Worm (Caenorhabditis elegans) whole organism, L2 larva: ENCODE data around the gene F46F2.5.
A peak's percentile ranks its signal among the peaks of the same experiment; 100 is the strongest.

Experiments
- F13H6.1 ChIP-seq: sonication (generic microtip); optimal IDR thresholded peaks from 2 replicates; lab custom pipeline; 2016; ENCODE audit warnings: missing genetic modification characterization, missing compliant biosample characterization
- R02D3.7 ChIP-seq: fragments of 150-350 bp; optimal IDR thresholded peaks from 2 replicates; lab custom pipeline; 2014; ENCODE audit warnings: missing biosample characterization, missing genetic modification characterization
- ZK546.5 ChIP-seq: sonication (generic microtip); optimal IDR thresholded peaks from 2 replicates; lab custom pipeline; 2017; ENCODE audit warnings: missing biosample characterization, missing genetic modification characterization
- aly-2 ChIP-seq: fragments of 150-350 bp; optimal IDR thresholded peaks from 2 replicates; lab custom pipeline; 2014; ENCODE audit warnings: missing biosample characterization, missing genetic modification characterization
- ama-1 ChIP-seq: fragments of 150-350 bp; optimal IDR thresholded peaks from 2 replicates; lab custom pipeline; 2018; ENCODE audit warnings: inconsistent platforms
- blmp-1 ChIP-seq: sonication (generic microtip); optimal IDR thresholded peaks from 2 replicates; lab custom pipeline; 2017; ENCODE audit warnings: missing genetic modification characterization, mild to moderate bottlenecking, missing compliant biosample characterization, antibody characterized with exemption, moderate library complexity; ENCODE audit not compliant: insufficient read depth
- ceh-82 ChIP-seq: fragments of 150-350 bp; optimal IDR thresholded peaks from 2 replicates; lab custom pipeline; 2014; ENCODE audit warnings: missing biosample characterization, missing genetic modification characterization
- crh-2 ChIP-seq: sonication (generic microtip); optimal IDR thresholded peaks from 2 replicates; lab custom pipeline; 2017; ENCODE audit warnings: missing biosample characterization, missing genetic modification characterization
- dmd-4 ChIP-seq: sonication (generic microtip); optimal IDR thresholded peaks from 2 replicates; lab custom pipeline; 2017; ENCODE audit warnings: missing biosample characterization, missing genetic modification characterization
- egl-27 ChIP-seq: sonication (generic microtip); optimal IDR thresholded peaks from 3 replicates; lab custom pipeline; 2017; ENCODE audit warnings: missing biosample characterization, missing genetic modification reagents, missing genetic modification characterization
- elt-1 ChIP-seq: fragments of 150-350 bp; optimal IDR thresholded peaks from 2 replicates; lab custom pipeline; 2014; ENCODE audit warnings: missing biosample characterization, missing genetic modification characterization
- elt-3 ChIP-seq: sonication (generic microtip); optimal IDR thresholded peaks from 2 replicates; lab custom pipeline; 2017; ENCODE audit warnings: missing biosample characterization, missing genetic modification characterization
- fos-1 ChIP-seq: fragments of 150-350 bp; optimal IDR thresholded peaks from 2 replicates; lab custom pipeline; 2014; ENCODE audit warnings: missing biosample characterization, missing genetic modification characterization
- gmeb-1 ChIP-seq: fragments of 150-350 bp; optimal IDR thresholded peaks from 2 replicates; lab custom pipeline; 2014; ENCODE audit warnings: missing biosample characterization, missing genetic modification characterization
- lin-11 ChIP-seq: fragments of 150-350 bp; sonication (generic microtip); optimal IDR thresholded peaks from 2 replicates; lab custom pipeline; 2014; ENCODE audit warnings: missing biosample characterization, missing genetic modification characterization, inconsistent platforms, mixed read lengths
- lin-13 ChIP-seq: fragments of 150-350 bp; optimal IDR thresholded peaks from 2 replicates; lab custom pipeline; 2014; ENCODE audit warnings: missing biosample characterization, missing genetic modification reagents, missing genetic modification characterization
- lin-39 ChIP-seq: fragments of 150-350 bp; optimal IDR thresholded peaks from 2 replicates; lab custom pipeline; 2014; ENCODE audit warnings: missing biosample characterization, missing genetic modification reagents, missing genetic modification characterization
- lsy-2 ChIP-seq, 2 experiments: fragments of 150-350 bp in 1 of 2; sonication (generic microtip) in 1 of 2; optimal IDR thresholded peaks; 2 replicates each; lab custom pipeline; 2014 to 2017; ENCODE audit warnings: missing biosample characterization in 2 of 2, missing genetic modification characterization in 2 of 2
- mab-5 ChIP-seq: fragments of 150-350 bp; optimal IDR thresholded peaks from 2 replicates; lab custom pipeline; 2014; ENCODE audit warnings: missing biosample characterization, missing genetic modification characterization
- mbf-1 ChIP-seq: sonication (generic microtip); optimal IDR thresholded peaks from 2 replicates; lab custom pipeline; 2017; ENCODE audit warnings: missing biosample characterization, missing genetic modification characterization
- nhr-11 ChIP-seq: fragments of 150-350 bp; optimal IDR thresholded peaks from 2 replicates; lab custom pipeline; 2014; ENCODE audit warnings: missing biosample characterization, missing genetic modification characterization
- nhr-12 ChIP-seq: fragments of 150-350 bp; optimal IDR thresholded peaks from 2 replicates; lab custom pipeline; 2014; ENCODE audit warnings: missing biosample characterization, missing genetic modification characterization
- nhr-129 ChIP-seq: fragments of 150-350 bp; optimal IDR thresholded peaks from 2 replicates; lab custom pipeline; 2014; ENCODE audit warnings: missing biosample characterization, missing genetic modification characterization
- nhr-23 ChIP-seq: fragments of 150-350 bp; optimal IDR thresholded peaks from 2 replicates; lab custom pipeline; 2014; ENCODE audit warnings: missing biosample characterization, missing genetic modification reagents, missing genetic modification characterization
- nhr-237 ChIP-seq: fragments of 150-350 bp; optimal IDR thresholded peaks from 2 replicates; lab custom pipeline; 2014; ENCODE audit warnings: missing biosample characterization, missing genetic modification characterization
- nhr-25 ChIP-seq: fragments of 150-350 bp; sonication (generic microtip); optimal IDR thresholded peaks from 3 replicates; lab custom pipeline; 2014; ENCODE audit warnings: missing biosample characterization, missing genetic modification characterization
- nhr-6 ChIP-seq: fragments of 150-350 bp; optimal IDR thresholded peaks from 2 replicates; lab custom pipeline; 2014; ENCODE audit warnings: missing biosample characterization, missing genetic modification characterization
- peb-1 ChIP-seq: fragments of 150-350 bp; optimal IDR thresholded peaks from 2 replicates; lab custom pipeline; 2014; ENCODE audit warnings: missing biosample characterization, missing genetic modification characterization
- sem-4 ChIP-seq: fragments of 150-350 bp; optimal IDR thresholded peaks from 2 replicates; lab custom pipeline; 2014; ENCODE audit warnings: missing biosample characterization, missing genetic modification reagents, missing genetic modification characterization
- skn-1 ChIP-seq: sonication (generic microtip); optimal IDR thresholded peaks from 2 replicates; lab custom pipeline; 2017; ENCODE audit warnings: missing biosample characterization, missing genetic modification characterization
- sma-9 ChIP-seq, 2 experiments: fragments of 150-350 bp in 1 of 2; sonication (generic microtip) in 1 of 2; optimal IDR thresholded peaks; 2 replicates each; lab custom pipeline; 2014 to 2016; ENCODE audit warnings: missing genetic modification characterization in 2 of 2, mild to moderate bottlenecking in 1 of 2, missing biosample characterization in 1 of 2, missing compliant biosample characterization in 1 of 2, missing genetic modification reagents in 1 of 2, moderate library complexity in 1 of 2
- snpc-4 ChIP-seq: fragments of 150-350 bp; optimal IDR thresholded peaks from 2 replicates; lab custom pipeline; 2014; ENCODE audit warnings: missing biosample characterization, missing genetic modification characterization
- unc-39 ChIP-seq: fragments of 150-350 bp; optimal IDR thresholded peaks from 2 replicates; lab custom pipeline; 2014; ENCODE audit warnings: missing biosample characterization, missing genetic modification characterization
- unc-55 ChIP-seq: fragments of 150-350 bp; sonication (generic microtip); optimal IDR thresholded peaks from 3 replicates; lab custom pipeline; 2014; ENCODE audit warnings: missing biosample characterization, missing genetic modification reagents, missing genetic modification characterization
- unc-62 ChIP-seq: fragments of 150-350 bp; optimal IDR thresholded peaks from 2 replicates; lab custom pipeline; 2014; ENCODE audit warnings: missing biosample characterization, missing genetic modification reagents, missing genetic modification characterization
- zag-1 ChIP-seq: fragments of 150-350 bp; optimal IDR thresholded peaks from 2 replicates; lab custom pipeline; 2014; ENCODE audit warnings: missing biosample characterization, missing genetic modification characterization
- ztf-4 ChIP-seq: fragments of 150-350 bp; optimal IDR thresholded peaks from 2 replicates; lab custom pipeline; 2014; ENCODE audit warnings: missing biosample characterization, missing genetic modification characterization

The F46F2.5 gene

DNA sequence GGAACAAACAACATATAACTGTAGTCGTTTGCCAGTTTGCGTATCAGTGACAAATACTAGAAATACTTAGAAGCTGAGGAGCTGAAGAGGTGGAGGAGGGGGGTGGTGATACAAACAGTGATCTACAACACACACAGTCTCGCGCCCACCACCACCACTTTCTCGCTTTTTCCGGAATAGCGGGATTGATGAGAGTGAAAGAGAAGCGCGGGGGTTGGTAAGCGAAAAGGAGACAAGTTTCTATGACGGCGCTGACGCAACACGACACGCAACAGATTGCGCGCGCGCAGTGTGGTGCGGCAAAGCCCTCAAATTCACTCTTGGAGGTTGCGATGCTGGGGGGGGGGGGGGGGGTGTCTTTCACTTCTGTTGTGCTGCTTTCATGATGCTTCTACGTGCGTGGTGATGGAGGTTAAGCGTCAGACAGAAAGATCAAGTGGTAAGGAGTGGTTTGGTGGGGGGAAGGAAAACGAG lies 15.2 kb downstream of the F46F2.5 start, which contains the start of gene kin-20:
Gene kin-20, minus strand, starts transcription at position 51 of the 474 bp plus-strand sequence.
- TF ChIP-seq F13H6.1 (tag; lab: Kevin White, UChicago), result peak; percentile 38
- TF ChIP-seq skn-1, result no peak
- no peak for TF ChIP-seq nhr-237 (tag; lab: Kevin White, UChicago)
- TF ChIP-seq unc-39, result no peak
- TF ChIP-seq nhr-12 (tag; lab: Kevin White, UChicago), result no peak
- TF ChIP-seq crh-2 (tag; lab: Kevin White, UChicago), result no peak
- no peak for TF ChIP-seq sem-4 (tag; lab: Kevin White, UChicago)
- no peak for TF ChIP-seq nhr-11 (tag; lab: Kevin White, UChicago)
- no peak for TF ChIP-seq ceh-82
- no peak for TF ChIP-seq gmeb-1 (tag; lab: Kevin White, UChicago)
- TF ChIP-seq sma-9 (GFP tag; optimal IDR thresholded peaks at IDR 0.05; lab: Kevin White, UChicago), result no peak
- TF ChIP-seq sma-9 (tag; optimal IDR thresholded peaks at IDR 0.05; lab: Kevin White, UChicago), result no peak
- TF ChIP-seq unc-62 (GFP tag; lab: Kevin White, UChicago), result no peak
- TF ChIP-seq R02D3.7 (tag; lab: Kevin White, UChicago), result no peak
- no peak for TF ChIP-seq lin-11 (tag; lab: Kevin White, UChicago)
- TF ChIP-seq dmd-4 (tag; lab: Kevin White, UChicago), result no peak
- TF ChIP-seq mbf-1 (tag; lab: Kevin White, UChicago), result no peak
- TF ChIP-seq blmp-1 (tag; lab: Kevin White, UChicago), result peak; percentile 43
- no peak for TF ChIP-seq unc-55
- no peak for TF ChIP-seq lin-13 (GFP tag; lab: Kevin White, UChicago)
- TF ChIP-seq nhr-6 (tag; lab: Kevin White, UChicago), result no peak
- TF ChIP-seq ama-1 (lab: Kevin White, UChicago), result no peak
- no peak for TF ChIP-seq ztf-4 (tag; lab: Kevin White, UChicago)
- TF ChIP-seq nhr-25 (tag; lab: Kevin White, UChicago), result peak; percentile 42

DNA sequence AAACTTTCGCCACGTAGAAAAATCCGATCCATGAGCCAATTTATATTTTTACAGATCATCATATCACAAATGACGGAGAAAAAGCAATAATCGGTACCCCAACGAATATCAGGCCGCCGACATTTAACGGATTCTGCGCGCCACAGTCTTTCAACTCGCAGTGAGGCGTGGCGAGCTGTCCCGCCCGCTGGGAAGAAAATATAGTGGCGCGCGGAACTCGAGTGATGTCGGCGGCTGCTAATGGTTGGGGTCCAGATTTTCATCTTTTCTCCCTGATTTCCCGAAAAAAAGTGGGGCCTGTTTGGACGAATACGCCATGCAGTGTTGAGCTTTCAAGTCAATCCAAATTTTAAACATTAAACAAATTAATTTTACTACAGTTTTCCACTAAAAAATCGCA lies 16.1 kb downstream of the F46F2.5 start:
- TF ChIP-seq snpc-4 (tag; lab: Kevin White, UChicago) (peak; percentile 84), elt-1 (tag; lab: Kevin White, UChicago) (no peak), egl-27 (tag; lab: Kevin White, UChicago) (no peak), skn-1 (no peak)

DNA sequence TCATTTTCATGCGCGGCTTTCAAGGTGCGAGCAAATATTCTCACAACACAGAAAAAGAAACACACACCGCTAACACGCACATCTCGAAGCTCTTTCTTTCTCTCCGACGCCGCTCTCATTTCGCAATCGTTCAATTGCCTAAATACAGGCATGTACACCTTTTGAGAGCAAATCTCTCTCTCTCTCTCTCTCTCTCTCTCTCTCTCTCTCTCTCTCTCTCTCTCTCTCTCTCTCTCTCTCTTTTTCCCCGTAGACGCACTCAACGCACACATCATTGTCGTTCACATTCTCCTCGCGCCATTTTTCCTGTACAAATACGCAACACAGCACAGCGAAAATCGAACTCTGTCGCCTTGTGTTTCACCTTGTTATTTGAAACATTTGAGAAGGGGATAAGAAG lies 16.8 kb downstream of the F46F2.5 start:
- TF ChIP-seq peb-1 (tag; lab: Kevin White, UChicago) (no peak), aly-2 (tag; lab: Kevin White, UChicago) (no peak), crh-2 (tag; lab: Kevin White, UChicago) (peak; percentile 41), ZK546.5 (no peak), snpc-4 (tag; lab: Kevin White, UChicago) (no peak), elt-1 (tag; lab: Kevin White, UChicago) (no peak), zag-1 (no peak), lin-39 (tag; lab: Kevin White, UChicago) (no peak), nhr-129 (tag; lab: Kevin White, UChicago) (peak; percentile 57), egl-27 (tag; lab: Kevin White, UChicago) (peak; percentile 36), fos-1 (peak; percentile 23), F13H6.1 (tag; lab: Kevin White, UChicago) (peak; percentile 16), lin-13 (GFP tag; lab: Kevin White, UChicago) (no peak), nhr-25 (tag; lab: Kevin White, UChicago) (peak; percentile 11), mab-5 (no peak), nhr-23 (no peak), elt-3 (no peak)

DNA sequence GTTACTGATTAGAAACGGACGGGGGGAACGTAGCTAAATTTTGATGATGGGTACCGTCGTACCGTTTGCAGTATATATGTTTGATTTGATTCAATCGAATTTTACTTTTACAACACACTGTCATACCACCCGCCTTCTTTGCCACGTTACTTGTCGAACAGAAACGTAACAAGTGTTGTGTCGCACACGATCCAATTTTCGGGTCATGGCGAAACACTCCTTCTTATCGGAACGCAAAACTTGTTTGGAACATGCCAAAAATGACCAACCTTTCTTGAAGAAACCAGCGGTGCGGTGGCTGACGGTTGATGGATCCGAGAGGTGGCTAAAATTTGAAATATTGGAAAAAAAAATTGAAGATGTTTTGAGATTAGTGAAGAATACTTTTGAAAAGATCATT lies 17.8 kb downstream of the F46F2.5 start:
- TF ChIP-seq lsy-2 (tag; optimal IDR thresholded peaks at IDR 0.05; lab: Kevin White, UChicago) (no peak), sma-9 (GFP tag; optimal IDR thresholded peaks at IDR 0.05; lab: Kevin White, UChicago) (peak; percentile 1), sma-9 (tag; optimal IDR thresholded peaks at IDR 0.05; lab: Kevin White, UChicago) (no peak), lin-13 (GFP tag; lab: Kevin White, UChicago) (no peak), crh-2 (tag; lab: Kevin White, UChicago) (no peak), nhr-25 (tag; lab: Kevin White, UChicago) (peak; percentile 37)
